Worm (Caenorhabditis elegans) whole organism, L2 larva: Measurements from ENCODE around the gene F56C3.8.

Experiments used
- C34F6.9 ChIP-seq: fragments of 150-350 bp; optimal IDR thresholded peaks from 2 replicates; lab custom pipeline; 2014; ENCODE audit warnings: missing biosample characterization, missing genetic modification characterization
- F13H6.1 ChIP-seq: sonication (generic microtip); optimal IDR thresholded peaks from 2 replicates; lab custom pipeline; 2016; ENCODE audit warnings: missing genetic modification characterization, missing compliant biosample characterization
- R02D3.7 ChIP-seq: fragments of 150-350 bp; optimal IDR thresholded peaks from 2 replicates; lab custom pipeline; 2014; ENCODE audit warnings: missing biosample characterization, missing genetic modification characterization
- Y55F3AM.14 ChIP-seq: fragments of 200-800 bp; sonication (Bioruptor generic); optimal IDR thresholded peaks from 2 replicates; lab custom pipeline; 2018; ENCODE audit warnings: mild to moderate bottlenecking, missing genetic modification characterization, missing compliant biosample characterization
- ZK546.5 ChIP-seq: sonication (generic microtip); optimal IDR thresholded peaks from 2 replicates; lab custom pipeline; 2017; ENCODE audit warnings: missing biosample characterization, missing genetic modification characterization
- alr-1 ChIP-seq: fragments of 150-350 bp; optimal IDR thresholded peaks from 2 replicates; lab custom pipeline; 2014; ENCODE audit warnings: missing biosample characterization, missing genetic modification characterization
- aly-2 ChIP-seq: fragments of 150-350 bp; optimal IDR thresholded peaks from 2 replicates; lab custom pipeline; 2014; ENCODE audit warnings: missing biosample characterization, missing genetic modification characterization
- ama-1 ChIP-seq: fragments of 150-350 bp; optimal IDR thresholded peaks from 2 replicates; lab custom pipeline; 2018; ENCODE audit warnings: inconsistent platforms
- blmp-1 ChIP-seq: sonication (generic microtip); optimal IDR thresholded peaks from 2 replicates; lab custom pipeline; 2017; ENCODE audit warnings: missing genetic modification characterization, mild to moderate bottlenecking, missing compliant biosample characterization, antibody characterized with exemption, moderate library complexity; ENCODE audit not compliant: insufficient read depth
- ceh-16 ChIP-seq: fragments of 150-350 bp; optimal IDR thresholded peaks from 2 replicates; lab custom pipeline; 2014; ENCODE audit warnings: missing biosample characterization, missing genetic modification characterization
- ceh-82 ChIP-seq: fragments of 150-350 bp; optimal IDR thresholded peaks from 2 replicates; lab custom pipeline; 2014; ENCODE audit warnings: missing biosample characterization, missing genetic modification characterization
- crh-2 ChIP-seq: sonication (generic microtip); optimal IDR thresholded peaks from 2 replicates; lab custom pipeline; 2017; ENCODE audit warnings: missing biosample characterization, missing genetic modification characterization
- dmd-4 ChIP-seq: sonication (generic microtip); optimal IDR thresholded peaks from 2 replicates; lab custom pipeline; 2017; ENCODE audit warnings: missing biosample characterization, missing genetic modification characterization
- egl-27 ChIP-seq: sonication (generic microtip); optimal IDR thresholded peaks from 3 replicates; lab custom pipeline; 2017; ENCODE audit warnings: missing biosample characterization, missing genetic modification reagents, missing genetic modification characterization
- elt-1 ChIP-seq: fragments of 150-350 bp; optimal IDR thresholded peaks from 2 replicates; lab custom pipeline; 2014; ENCODE audit warnings: missing biosample characterization, missing genetic modification characterization
- elt-3 ChIP-seq: sonication (generic microtip); optimal IDR thresholded peaks from 2 replicates; lab custom pipeline; 2017; ENCODE audit warnings: missing biosample characterization, missing genetic modification characterization
- fos-1 ChIP-seq: fragments of 150-350 bp; optimal IDR thresholded peaks from 2 replicates; lab custom pipeline; 2014; ENCODE audit warnings: missing biosample characterization, missing genetic modification characterization
- gmeb-1 ChIP-seq: fragments of 150-350 bp; optimal IDR thresholded peaks from 2 replicates; lab custom pipeline; 2014; ENCODE audit warnings: missing biosample characterization, missing genetic modification characterization
- lin-11 ChIP-seq: fragments of 150-350 bp; sonication (generic microtip); optimal IDR thresholded peaks from 2 replicates; lab custom pipeline; 2014; ENCODE audit warnings: missing biosample characterization, missing genetic modification characterization, inconsistent platforms, mixed read lengths
- lin-13 ChIP-seq: fragments of 150-350 bp; optimal IDR thresholded peaks from 2 replicates; lab custom pipeline; 2014; ENCODE audit warnings: missing biosample characterization, missing genetic modification reagents, missing genetic modification characterization
- lin-39 ChIP-seq: fragments of 150-350 bp; optimal IDR thresholded peaks from 2 replicates; lab custom pipeline; 2014; ENCODE audit warnings: missing biosample characterization, missing genetic modification reagents, missing genetic modification characterization
- lsy-2 ChIP-seq, 2 experiments: fragments of 150-350 bp in 1 of 2; sonication (generic microtip) in 1 of 2; optimal IDR thresholded peaks; 2 replicates each; lab custom pipeline; 2014 to 2017; ENCODE audit warnings: missing biosample characterization in 2 of 2, missing genetic modification characterization in 2 of 2
- mab-5 ChIP-seq: fragments of 150-350 bp; optimal IDR thresholded peaks from 2 replicates; lab custom pipeline; 2014; ENCODE audit warnings: missing biosample characterization, missing genetic modification characterization
- mbf-1 ChIP-seq: sonication (generic microtip); optimal IDR thresholded peaks from 2 replicates; lab custom pipeline; 2017; ENCODE audit warnings: missing biosample characterization, missing genetic modification characterization
- mdl-1 ChIP-seq, 2 experiments: fragments of 150-350 bp in 1 of 2; sonication (generic microtip) in 1 of 2; optimal IDR thresholded peaks; 2 replicates each; lab custom pipeline; 2017; ENCODE audit warnings: missing biosample characterization in 2 of 2, missing genetic modification characterization in 2 of 2
- nhr-10 ChIP-seq: sonication (generic microtip); optimal IDR thresholded peaks from 2 replicates; lab custom pipeline; 2017; ENCODE audit warnings: missing biosample characterization, missing genetic modification characterization
- nhr-11 ChIP-seq: fragments of 150-350 bp; optimal IDR thresholded peaks from 2 replicates; lab custom pipeline; 2014; ENCODE audit warnings: missing biosample characterization, missing genetic modification characterization
- nhr-12 ChIP-seq: fragments of 150-350 bp; optimal IDR thresholded peaks from 2 replicates; lab custom pipeline; 2014; ENCODE audit warnings: missing biosample characterization, missing genetic modification characterization
- nhr-129 ChIP-seq: fragments of 150-350 bp; optimal IDR thresholded peaks from 2 replicates; lab custom pipeline; 2014; ENCODE audit warnings: missing biosample characterization, missing genetic modification characterization
- nhr-21 ChIP-seq: fragments of 150-350 bp; optimal IDR thresholded peaks from 2 replicates; lab custom pipeline; 2014; ENCODE audit warnings: missing biosample characterization, missing genetic modification characterization
- nhr-23 ChIP-seq: fragments of 150-350 bp; optimal IDR thresholded peaks from 2 replicates; lab custom pipeline; 2014; ENCODE audit warnings: missing biosample characterization, missing genetic modification reagents, missing genetic modification characterization
- nhr-237 ChIP-seq: fragments of 150-350 bp; optimal IDR thresholded peaks from 2 replicates; lab custom pipeline; 2014; ENCODE audit warnings: missing biosample characterization, missing genetic modification characterization
- nhr-25 ChIP-seq: fragments of 150-350 bp; sonication (generic microtip); optimal IDR thresholded peaks from 3 replicates; lab custom pipeline; 2014; ENCODE audit warnings: missing biosample characterization, missing genetic modification characterization
- nhr-6 ChIP-seq: fragments of 150-350 bp; optimal IDR thresholded peaks from 2 replicates; lab custom pipeline; 2014; ENCODE audit warnings: missing biosample characterization, missing genetic modification characterization
- nhr-77 ChIP-seq: fragments of 150-350 bp; optimal IDR thresholded peaks from 2 replicates; lab custom pipeline; 2014; ENCODE audit warnings: missing biosample characterization, missing genetic modification characterization
- peb-1 ChIP-seq: fragments of 150-350 bp; optimal IDR thresholded peaks from 2 replicates; lab custom pipeline; 2014; ENCODE audit warnings: missing biosample characterization, missing genetic modification characterization
- sem-4 ChIP-seq: fragments of 150-350 bp; optimal IDR thresholded peaks from 2 replicates; lab custom pipeline; 2014; ENCODE audit warnings: missing biosample characterization, missing genetic modification reagents, missing genetic modification characterization
- skn-1 ChIP-seq: sonication (generic microtip); optimal IDR thresholded peaks from 2 replicates; lab custom pipeline; 2017; ENCODE audit warnings: missing biosample characterization, missing genetic modification characterization
- sma-3 ChIP-seq: sonication (generic microtip); optimal IDR thresholded peaks from 2 replicates; lab custom pipeline; 2016; ENCODE audit warnings: missing genetic modification reagents, missing genetic modification characterization, missing compliant biosample characterization
- sma-9 ChIP-seq, 2 experiments: fragments of 150-350 bp in 1 of 2; sonication (generic microtip) in 1 of 2; optimal IDR thresholded peaks; 2 replicates each; lab custom pipeline; 2014 to 2016; ENCODE audit warnings: missing genetic modification characterization in 2 of 2, mild to moderate bottlenecking in 1 of 2, missing biosample characterization in 1 of 2, missing compliant biosample characterization in 1 of 2, missing genetic modification reagents in 1 of 2, moderate library complexity in 1 of 2
- snpc-4 ChIP-seq: fragments of 150-350 bp; optimal IDR thresholded peaks from 2 replicates; lab custom pipeline; 2014; ENCODE audit warnings: missing biosample characterization, missing genetic modification characterization
- unc-39 ChIP-seq: fragments of 150-350 bp; optimal IDR thresholded peaks from 2 replicates; lab custom pipeline; 2014; ENCODE audit warnings: missing biosample characterization, missing genetic modification characterization
- unc-55 ChIP-seq: fragments of 150-350 bp; sonication (generic microtip); optimal IDR thresholded peaks from 3 replicates; lab custom pipeline; 2014; ENCODE audit warnings: missing biosample characterization, missing genetic modification reagents, missing genetic modification characterization
- unc-62 ChIP-seq: fragments of 150-350 bp; optimal IDR thresholded peaks from 2 replicates; lab custom pipeline; 2014; ENCODE audit warnings: missing biosample characterization, missing genetic modification reagents, missing genetic modification characterization
- zag-1 ChIP-seq: fragments of 150-350 bp; optimal IDR thresholded peaks from 2 replicates; lab custom pipeline; 2014; ENCODE audit warnings: missing biosample characterization, missing genetic modification characterization
- ztf-1 ChIP-seq: fragments of 200-800 bp; sonication (Bioruptor generic); conservative IDR thresholded peaks from 2 replicates; pipeline ENCODE4 v1.3.6; 2022; ENCODE audit warnings: missing genetic modification characterization, missing compliant biosample characterization
- ztf-11 ChIP-seq: sonication (generic microtip); optimal IDR thresholded peaks from 2 replicates; lab custom pipeline; 2017; ENCODE audit warnings: missing biosample characterization, missing genetic modification characterization
- ztf-4 ChIP-seq: fragments of 150-350 bp; optimal IDR thresholded peaks from 2 replicates; lab custom pipeline; 2014; ENCODE audit warnings: missing biosample characterization, missing genetic modification characterization

The F56C3.8 gene

ce11 chrX:1344321-1344720, 40.1 kb downstream of the F56C3.8 start, which contains the start of gene ins-39:
TSS of gene ins-39 (minus strand) at chrX:1344421.
- TF ChIP-seq F13H6.1 (tag; lab: Kevin White, UChicago) (no peak), fos-1 (tag; lab: Kevin White, UChicago) (no peak), sma-3 (GFP tag; lab: Kevin White, UChicago) (no peak), lin-39 (no peak), snpc-4 (tag; lab: Kevin White, UChicago) (no peak), nhr-77 (tag; lab: Kevin White, UChicago) (no peak), crh-2 (tag; lab: Kevin White, UChicago) (no peak)

ce11 chrX:1338906-1339673, 45.3 kb downstream of the F56C3.8 start:
- no peak for TF ChIP-seq unc-62 (GFP tag; lab: Kevin White, UChicago)
- peak; percentile 29 for TF ChIP-seq nhr-25 (tag; lab: Kevin White, UChicago)
- TF ChIP-seq mab-5 (tag; lab: Kevin White, UChicago), result no peak
- TF ChIP-seq F13H6.1 (tag; lab: Kevin White, UChicago), result peak; percentile 21
- TF ChIP-seq peb-1 (tag; lab: Kevin White, UChicago), result no peak
- peak; percentile 46 for TF ChIP-seq crh-2 (tag; lab: Kevin White, UChicago)
- TF ChIP-seq nhr-129 (tag; lab: Kevin White, UChicago), result peak; percentile 17
- TF ChIP-seq ztf-4 (tag; lab: Kevin White, UChicago), result no peak
- no peak for TF ChIP-seq Y55F3AM.14 (GFP tag; lab: Kevin White, UChicago)
- no peak for TF ChIP-seq mbf-1
- no peak for TF ChIP-seq snpc-4 (tag; lab: Kevin White, UChicago)
- TF ChIP-seq dmd-4 (tag; lab: Kevin White, UChicago), result no peak
- TF ChIP-seq ztf-11 (tag; lab: Kevin White, UChicago), result no peak
- TF ChIP-seq elt-1, result no peak
- TF ChIP-seq ZK546.5 (tag; lab: Kevin White, UChicago), result no peak
- TF ChIP-seq nhr-23 (tag; lab: Kevin White, UChicago), result no peak
- no peak for TF ChIP-seq nhr-21
- TF ChIP-seq zag-1 (tag; lab: Kevin White, UChicago), result no peak
- TF ChIP-seq egl-27 (tag; lab: Kevin White, UChicago), result no peak
- peak; percentile 22 to 37 for TF ChIP-seq lsy-2 (tag; optimal IDR thresholded peaks at IDR 0.05; lab: Kevin White, UChicago)
- TF ChIP-seq sma-9 (GFP tag; optimal IDR thresholded peaks at IDR 0.05; lab: Kevin White, UChicago), result no peak
- TF ChIP-seq sma-9 (tag; optimal IDR thresholded peaks at IDR 0.05; lab: Kevin White, UChicago), result no peak
- TF ChIP-seq gmeb-1, result peak; percentile 27
- no peak for TF ChIP-seq aly-2
- no peak for TF ChIP-seq R02D3.7 (tag; lab: Kevin White, UChicago)
- no peak for TF ChIP-seq sem-4 (tag; lab: Kevin White, UChicago)
- TF ChIP-seq ama-1, result no peak
- TF ChIP-seq nhr-237, result no peak
- TF ChIP-seq unc-55 (GFP tag; lab: Kevin White, UChicago), result peak; percentile 15
- TF ChIP-seq fos-1 (tag; lab: Kevin White, UChicago), result no peak
- no peak for TF ChIP-seq alr-1 (tag; lab: Kevin White, UChicago)
- no peak for TF ChIP-seq ceh-82
- TF ChIP-seq nhr-6, result no peak
- no peak for TF ChIP-seq lin-11
- TF ChIP-seq nhr-11 (tag; lab: Kevin White, UChicago), result no peak
- no peak for TF ChIP-seq nhr-10 (tag; lab: Kevin White, UChicago)
- TF ChIP-seq nhr-12 (tag; lab: Kevin White, UChicago), result no peak
- TF ChIP-seq unc-39 (tag; lab: Kevin White, UChicago), result no peak
- peak; percentile 13 for TF ChIP-seq sma-3 (GFP tag; lab: Kevin White, UChicago)
- peak; percentile 38 for TF ChIP-seq C34F6.9 (tag; lab: Kevin White, UChicago)
- no peak for TF ChIP-seq lin-39
- no peak for TF ChIP-seq elt-3 (tag; lab: Kevin White, UChicago)
- TF ChIP-seq nhr-77 (tag; lab: Kevin White, UChicago), result no peak
- TF ChIP-seq skn-1 (tag; lab: Kevin White, UChicago), result no peak
- TF ChIP-seq ceh-16 (tag; lab: Kevin White, UChicago), result no peak
- no peak for TF ChIP-seq blmp-1 (tag; lab: Kevin White, UChicago)
- TF ChIP-seq lin-13, result peak; percentile 17
- no peak for TF ChIP-seq mdl-1 (tag; optimal IDR thresholded peaks at IDR 0.05; lab: Kevin White, UChicago)
- no peak for TF ChIP-seq ztf-1 (GFP tag; lab: Robert Waterston, UW)
